Fruit fly (Drosophila melanogaster) S2 (cell line): Measurements from ENCODE around the gene CG14322.

Experiments used
- CG8478 ChIP-seq: fragments of >200 bp; optimal IDR thresholded peaks from 2 replicates; lab custom pipeline; 2018
- CTCF ChIP-seq, 2 experiments: fragments of >200 bp; optimal IDR thresholded peaks; 2 replicates each; lab custom pipeline; 2018

DNA sequence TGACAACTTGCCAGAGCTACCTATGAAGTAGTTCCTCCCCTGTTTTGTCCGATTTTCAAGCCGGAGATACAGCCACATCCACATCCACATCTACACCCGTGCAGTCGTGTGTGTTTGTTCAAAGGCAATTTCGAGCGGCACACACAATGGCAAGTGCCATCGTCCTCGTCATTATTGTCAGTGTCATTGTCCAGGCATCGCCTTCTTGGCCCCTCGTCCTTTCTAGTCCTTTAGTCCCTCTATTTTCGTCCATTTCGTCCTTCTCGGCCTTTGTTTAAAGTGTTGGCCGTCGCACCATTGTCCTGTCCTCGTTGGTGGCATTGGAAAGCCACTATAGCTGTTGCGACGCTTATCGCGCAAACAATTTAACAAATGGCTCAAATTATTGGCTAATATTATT, 44.5 kb upstream of the CG14322 start:
- no peak for TF ChIP-seq CG8478
- no peak for TF ChIP-seq CTCF (optimal IDR thresholded peaks at IDR 0.05; lab: Kevin White, UChicago)
